Worm (Caenorhabditis elegans) whole organism, L4/young adult: ENCODE data around the gene cat-1.

Experiments
- W03F9.2 ChIP-seq: fragments of 150-350 bp; optimal IDR thresholded peaks from 2 replicates; lab custom pipeline; 2014; ENCODE audit warnings: missing biosample characterization, missing genetic modification characterization
- him-1 ChIP-seq: sonication (generic microtip); optimal IDR thresholded peaks from 2 replicates; lab custom pipeline; 2016; ENCODE audit warnings: missing genotype, missing genetic modification reagents, missing genetic modification characterization, missing compliant biosample characterization

DNA sequence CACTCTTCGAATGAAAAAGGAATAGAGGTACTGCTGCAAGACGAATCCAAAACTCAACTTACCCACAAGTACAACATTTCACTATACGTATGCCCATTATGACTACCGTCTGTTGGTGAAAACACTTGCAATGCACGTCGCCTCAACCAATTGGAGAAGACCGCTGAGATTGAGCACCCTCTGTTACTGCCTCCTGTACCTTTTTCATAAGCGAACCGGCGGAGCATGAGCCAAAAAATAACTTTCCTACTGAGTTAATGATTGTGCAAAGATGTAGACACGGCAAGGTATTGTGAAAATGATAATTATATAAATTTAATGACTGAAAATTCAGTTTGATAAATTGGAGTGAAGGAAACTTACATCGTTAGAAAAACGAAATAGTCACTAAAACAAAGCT lies 21.5 kb downstream of the cat-1 start:
- TF ChIP-seq W03F9.2 (tag; lab: Kevin White, UChicago): no peak
- no peak for TF ChIP-seq him-1
